Fruit fly (Drosophila melanogaster): ENCODE results near the gene CG17141.

dm6 chr3R:22757117-22757516 is 9.7 kb upstream of the CG17141 start:
- TF ChIP-seq psq (optimal IDR thresholded peaks at IDR 0.05) (no peak), EcR (GFP tag; optimal IDR thresholded peaks at IDR 0.05) (no peak), CG8478 (optimal IDR thresholded peaks at IDR 0.05) (no peak)
